Worm (Caenorhabditis elegans): ENCODE measurements around the gene apc-2.

apc-2 gene

ce11 chrIII:8080165-8080738 is at the start of gene apc-2, which contains the start of gene dcr-1:
Gene apc-2 (plus strand): TSS chrIII:8080629.
Gene dcr-1 (minus strand): TSS chrIII:8080281.
- no peak for TF ChIP-seq zag-1 (tag; optimal IDR thresholded peaks at IDR 0.05)
- no peak for TF ChIP-seq aly-2 (tag; optimal IDR thresholded peaks at IDR 0.05)
- TF ChIP-seq R02D3.7 (tag; optimal IDR thresholded peaks at IDR 0.05), result no peak
- no peak for TF ChIP-seq snpc-4 (tag; optimal IDR thresholded peaks at IDR 0.05)
- no peak for TF ChIP-seq nhr-10 (tag; optimal IDR thresholded peaks at IDR 0.05)
- TF ChIP-seq crh-2 (tag; optimal IDR thresholded peaks at IDR 0.05), result no peak
- no peak for TF ChIP-seq ztf-1 (GFP tag; conservative IDR thresholded peaks at IDR 0.05)
- no peak for TF ChIP-seq unc-39 (tag; optimal IDR thresholded peaks at IDR 0.05)
- no peak for TF ChIP-seq unc-55 (GFP tag; optimal IDR thresholded peaks at IDR 0.05)
- no peak for TF ChIP-seq gmeb-1 (tag; optimal IDR thresholded peaks at IDR 0.05)
- TF ChIP-seq nhr-129 (tag; optimal IDR thresholded peaks at IDR 0.05), result no peak
- TF ChIP-seq unc-62 (GFP tag; optimal IDR thresholded peaks at IDR 0.05), result no peak

DNA sequence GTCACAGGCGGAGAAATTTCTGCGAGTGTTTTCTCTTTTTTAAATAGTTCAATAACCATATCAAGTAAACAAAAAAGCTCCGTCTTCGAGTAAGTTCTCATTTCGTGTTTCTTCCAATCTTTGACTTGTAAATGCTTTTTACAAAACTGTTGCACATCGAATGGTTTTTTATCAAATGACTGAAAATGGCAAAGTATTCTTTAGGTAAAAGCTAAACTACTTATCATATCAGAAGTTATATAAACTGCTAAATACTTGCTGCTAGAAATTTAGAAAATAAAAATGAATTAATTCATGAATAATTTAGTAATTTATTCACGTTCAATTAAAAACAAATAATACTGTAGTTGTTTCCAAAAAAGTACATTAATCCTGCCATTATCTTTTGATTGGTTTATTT is 49.5 kb upstream of the apc-2 start, which contains the start of gene F44B9.9:
F44B9.9 (minus strand) TSS at position 101 of the 400 bp plus-strand sequence.
- TF ChIP-seq lin-11 (tag; optimal IDR thresholded peaks at IDR 0.05) (no peak), unc-55 (GFP tag; optimal IDR thresholded peaks at IDR 0.05) (no peak), lin-39 (tag; optimal IDR thresholded peaks at IDR 0.05) (no peak), dmd-4 (tag; optimal IDR thresholded peaks at IDR 0.05) (no peak), lin-13 (GFP tag; optimal IDR thresholded peaks at IDR 0.05) (no peak), nhr-77 (tag; optimal IDR thresholded peaks at IDR 0.05) (no peak), C34F6.9 (tag; optimal IDR thresholded peaks at IDR 0.05) (no peak), ztf-1 (GFP tag; conservative IDR thresholded peaks at IDR 0.05) (no peak), Y55F3AM.14 (GFP tag; optimal IDR thresholded peaks at IDR 0.05) (no peak), mab-5 (tag; optimal IDR thresholded peaks at IDR 0.05) (no peak), F13H6.1 (tag; optimal IDR thresholded peaks at IDR 0.05) (no peak), nhr-10 (tag; optimal IDR thresholded peaks at IDR 0.05) (no peak)

- TF ChIP-seq nhr-25 (tag; optimal IDR thresholded peaks at IDR 0.05) (no peak), R02D3.7 (tag; optimal IDR thresholded peaks at IDR 0.05) (no peak), lin-13 (GFP tag; optimal IDR thresholded peaks at IDR 0.05) (no peak), F13H6.1 (tag; optimal IDR thresholded peaks at IDR 0.05) (no peak)
Observed at ce11 chrIII:8033534-8033933, 46.9 kb upstream of the apc-2 start, which contains the start of gene F44B9.10. Gene F44B9.10 (minus strand): TSS chrIII:8033634.

ce11 chrIII:8036050-8036449 is 44.4 kb upstream of the apc-2 start:
- TF ChIP-seq nhr-25 (tag; optimal IDR thresholded peaks at IDR 0.05) (peak; percentile 26), snpc-4 (tag; optimal IDR thresholded peaks at IDR 0.05) (no peak), sma-9 (GFP tag; optimal IDR thresholded peaks at IDR 0.05) (peak; percentile 19), sma-9 (tag; optimal IDR thresholded peaks at IDR 0.05) (no peak), sem-4 (tag; optimal IDR thresholded peaks at IDR 0.05) (no peak), zag-1 (tag; optimal IDR thresholded peaks at IDR 0.05) (no peak), unc-55 (GFP tag; optimal IDR thresholded peaks at IDR 0.05) (no peak), dmd-4 (tag; optimal IDR thresholded peaks at IDR 0.05) (no peak), nhr-6 (tag; optimal IDR thresholded peaks at IDR 0.05) (no peak), ZK546.5 (tag; optimal IDR thresholded peaks at IDR 0.05) (no peak)

ce11 chrIII:8036497-8036896 is 43.9 kb upstream of the apc-2 start:
- TF ChIP-seq sma-9 (GFP tag; optimal IDR thresholded peaks at IDR 0.05) (peak; percentile 58), sma-9 (tag; optimal IDR thresholded peaks at IDR 0.05) (no peak), blmp-1 (tag; optimal IDR thresholded peaks at IDR 0.05; ENCODE audit: insufficient read depth) (peak; percentile 2), egl-27 (tag; optimal IDR thresholded peaks at IDR 0.05) (no peak)

- TF ChIP-seq unc-39 (tag; optimal IDR thresholded peaks at IDR 0.05) (no peak), fos-1 (tag; optimal IDR thresholded peaks at IDR 0.05) (no peak), ceh-16 (tag; optimal IDR thresholded peaks at IDR 0.05) (no peak), elt-1 (tag; optimal IDR thresholded peaks at IDR 0.05) (no peak), nhr-11 (tag; optimal IDR thresholded peaks at IDR 0.05) (no peak), nhr-10 (tag; optimal IDR thresholded peaks at IDR 0.05) (no peak), crh-2 (tag; optimal IDR thresholded peaks at IDR 0.05) (no peak), peb-1 (tag; optimal IDR thresholded peaks at IDR 0.05) (no peak)
Observed at ce11 chrIII:8037941-8038340, 42.5 kb upstream of the apc-2 start, which contains the start of gene dpf-6. Gene dpf-6 (plus strand): TSS chrIII:8038241.

All from whole organism, L2 larva.